Worm (Caenorhabditis elegans) whole organism, L3 larva: ENCODE results near the gene hil-6.

ENCODE experiments used
- R02D3.7 ChIP-seq: fragments of 150-350 bp; optimal IDR thresholded peaks from 2 replicates; lab custom pipeline; 2014; ENCODE audit warnings: missing biosample characterization, missing genetic modification characterization
- ama-1 ChIP-seq: fragments of 150-350 bp; optimal IDR thresholded peaks from 2 replicates; lab custom pipeline; 2018
- ceh-82 ChIP-seq: fragments of 150-350 bp; optimal IDR thresholded peaks from 2 replicates; lab custom pipeline; 2014; ENCODE audit warnings: missing biosample characterization, missing genetic modification characterization
- egl-27 ChIP-seq: sonication (generic microtip); optimal IDR thresholded peaks from 4 replicates; lab custom pipeline; 2017; ENCODE audit warnings: missing biosample characterization, missing genetic modification reagents, missing genetic modification characterization
- jun-1 ChIP-seq: fragments of 150-350 bp; optimal IDR thresholded peaks from 2 replicates; lab custom pipeline; 2014; ENCODE audit warnings: missing biosample characterization, missing genetic modification reagents, missing genetic modification characterization
- lin-39 ChIP-seq: fragments of 150-350 bp; optimal IDR thresholded peaks from 2 replicates; lab custom pipeline; 2018; ENCODE audit warnings: missing biosample characterization, missing genetic modification reagents, missing genetic modification characterization
- mdl-1 ChIP-seq: fragments of 150-350 bp; optimal IDR thresholded peaks from 2 replicates; lab custom pipeline; 2014; ENCODE audit warnings: missing biosample characterization, missing genetic modification characterization
- nhr-28 ChIP-seq: fragments of 150-350 bp; optimal IDR thresholded peaks from 2 replicates; lab custom pipeline; 2014; ENCODE audit warnings: missing biosample characterization, missing genetic modification characterization
- skn-1 ChIP-seq: fragments of 150-350 bp; optimal IDR thresholded peaks from 2 replicates; lab custom pipeline; 2014; ENCODE audit warnings: missing biosample characterization, missing genetic modification characterization
- ztf-11 ChIP-seq: fragments of 150-350 bp; optimal IDR thresholded peaks from 2 replicates; lab custom pipeline; 2014; ENCODE audit warnings: missing biosample characterization, missing genetic modification characterization

ce11 chrV:2030661-2031060 is 693 bp downstream of the hil-6 start:
- TF ChIP-seq jun-1 (tag; lab: Kevin White, UChicago) = no peak
- TF ChIP-seq mdl-1 (tag; lab: Kevin White, UChicago) = no peak
- TF ChIP-seq ama-1 (lab: Kevin White, UChicago) = no peak
- TF ChIP-seq R02D3.7 (tag; lab: Kevin White, UChicago) = no peak
- TF ChIP-seq lin-39 (tag; lab: Kevin White, UChicago) = no peak
- no peak for TF ChIP-seq egl-27 (tag; lab: Kevin White, UChicago)
- TF ChIP-seq ceh-82 (tag; lab: Kevin White, UChicago) = no peak
- TF ChIP-seq skn-1 (tag; lab: Kevin White, UChicago) = no peak
- TF ChIP-seq nhr-28 = no peak
- TF ChIP-seq ztf-11 (tag; lab: Kevin White, UChicago) = no peak
